Worm (Caenorhabditis elegans) whole organism, late embryonic: ENCODE results near the gene Y73C8B.2.

Source experiments
- F13H6.1 ChIP-seq: sonication (generic microtip); optimal IDR thresholded peaks from 2 replicates; lab custom pipeline; 2016; ENCODE audit warnings: missing genetic modification characterization, missing compliant biosample characterization
- K02D7.2 ChIP-seq: sonication (generic microtip); optimal IDR thresholded peaks from 2 replicates; lab custom pipeline; 2017; ENCODE audit warnings: mild to moderate bottlenecking, missing genetic modification characterization, missing compliant biosample characterization
- ahr-1 ChIP-seq: sonication (generic microtip); optimal IDR thresholded peaks from 2 replicates; lab custom pipeline; 2016; ENCODE audit warnings: missing genetic modification characterization, missing compliant biosample characterization
- ama-1 ChIP-seq: fragments of 150-350 bp; optimal IDR thresholded peaks from 2 replicates; lab custom pipeline; 2014
- ceh-19 ChIP-seq: fragments of 200-800 bp; sonication (Bioruptor generic); optimal IDR thresholded peaks from 2 replicates; lab custom pipeline; 2018; ENCODE audit warnings: mild to moderate bottlenecking, missing genetic modification characterization, missing compliant biosample characterization
- ceh-48 ChIP-seq: sonication (generic microtip); optimal IDR thresholded peaks from 2 replicates; lab custom pipeline; 2016; ENCODE audit warnings: missing genetic modification characterization, inconsistent platforms, missing compliant biosample characterization
- fkh-10 ChIP-seq: fragments of 150-350 bp; optimal IDR thresholded peaks from 2 replicates; lab custom pipeline; 2014; ENCODE audit warnings: missing biosample characterization, missing genetic modification reagents, missing genetic modification characterization
- hlh-13 ChIP-seq: fragments of 200-800 bp; sonication (Bioruptor generic); optimal IDR thresholded peaks from 2 replicates; lab custom pipeline; 2018; ENCODE audit warnings: mild to moderate bottlenecking, missing genetic modification characterization, missing compliant biosample characterization
- hlh-15 ChIP-seq: sonication (generic microtip); optimal IDR thresholded peaks from 2 replicates; lab custom pipeline; 2016; ENCODE audit warnings: missing genetic modification characterization, missing compliant biosample characterization
- lin-11 ChIP-seq: fragments of 200-800 bp; sonication (Bioruptor generic); optimal IDR thresholded peaks from 2 replicates; lab custom pipeline; 2018; ENCODE audit warnings: mild to moderate bottlenecking, missing genetic modification characterization, missing compliant biosample characterization
- nfya-1 ChIP-seq: sonication (generic microtip); optimal IDR thresholded peaks from 2 replicates; lab custom pipeline; 2017; ENCODE audit warnings: missing genetic modification characterization, mild to moderate bottlenecking, missing compliant biosample characterization, antibody characterized with exemption, moderate library complexity
- nhr-11 ChIP-seq: fragments of 150-350 bp; optimal IDR thresholded peaks from 2 replicates; lab custom pipeline; 2014; ENCODE audit warnings: missing biosample characterization, missing genetic modification characterization
- pha-4 ChIP-seq: fragments of 150-350 bp; optimal IDR thresholded peaks from 2 replicates; lab custom pipeline; 2018; ENCODE audit warnings: missing biosample characterization, missing genetic modification reagents, missing genetic modification characterization
- tbx-7 ChIP-seq: sonication (generic microtip); optimal IDR thresholded peaks from 2 replicates; lab custom pipeline; 2016; ENCODE audit warnings: missing genotype, missing genetic modification characterization, missing compliant biosample characterization

ce11 chrV:3188043-3188442 lies 6.8 kb downstream of the Y73C8B.2 start, which contains the start of gene lag-2:
- no peak for TF ChIP-seq tbx-7 (tag; lab: Kevin White, UChicago)
- TF ChIP-seq nfya-1 (tag; lab: Kevin White, UChicago): no peak
- TF ChIP-seq ceh-48 (tag; lab: Kevin White, UChicago): no peak
- no peak for TF ChIP-seq fkh-10 (GFP tag; lab: Kevin White, UChicago)
- no peak for TF ChIP-seq hlh-13
- TF ChIP-seq ahr-1 (tag; lab: Kevin White, UChicago): no peak
- TF ChIP-seq K02D7.2: no peak
- no peak for TF ChIP-seq ama-1
- TF ChIP-seq pha-4 (tag; lab: Kevin White, UChicago): no peak
- no peak for TF ChIP-seq nhr-11 (tag; lab: Kevin White, UChicago)
- TF ChIP-seq ceh-19 (GFP tag; lab: Kevin White, UChicago): no peak
- no peak for TF ChIP-seq F13H6.1
- no peak for TF ChIP-seq hlh-15 (tag; lab: Kevin White, UChicago)
- no peak for TF ChIP-seq lin-11 (tag; lab: Kevin White, UChicago)
